Worm (Caenorhabditis elegans) whole organism, L3 larva: ENCODE results near the gene C36H8.1.

Experiments used
- ZK546.5 ChIP-seq: sonication (generic microtip); optimal IDR thresholded peaks from 2 replicates; lab custom pipeline; 2017; ENCODE audit warnings: missing biosample characterization, missing genetic modification characterization
- elt-3 ChIP-seq, 3 experiments: fragments of 150-350 bp in 1 of 3; sonication (generic microtip) in 2 of 3; optimal IDR thresholded peaks; 2 replicates in 2 of 3; 4 replicates in 1 of 3; lab custom pipeline; 2014 to 2017; ENCODE audit warnings: missing biosample characterization in 3 of 3, missing genetic modification characterization in 3 of 3
- fkh-10 ChIP-seq: sonication (generic microtip); optimal IDR thresholded peaks from 2 replicates; lab custom pipeline; 2017; ENCODE audit warnings: missing biosample characterization, missing genetic modification reagents, missing genetic modification characterization
- hmg-11 ChIP-seq: sonication (generic microtip); optimal IDR thresholded peaks from 2 replicates; lab custom pipeline; 2016; ENCODE audit warnings: missing genetic modification characterization, missing compliant biosample characterization
- nhr-23 ChIP-seq: fragments of 150-350 bp; optimal IDR thresholded peaks from 2 replicates; lab custom pipeline; 2014; ENCODE audit warnings: missing biosample characterization, missing genetic modification reagents, missing genetic modification characterization
- pha-4 ChIP-seq: fragments of 150-350 bp; optimal IDR thresholded peaks from 2 replicates; lab custom pipeline; 2014; ENCODE audit warnings: missing biosample characterization, missing genetic modification reagents, missing genetic modification characterization
- unc-39 ChIP-seq: sonication (generic microtip); optimal IDR thresholded peaks from 4 replicates; lab custom pipeline; 2017; ENCODE audit warnings: missing biosample characterization, missing genetic modification characterization

ce11 chrIV:12755641-12756040, 11.0 kb upstream of the C36H8.1 start:
- TF ChIP-seq nhr-23 (tag; lab: Kevin White, UChicago) (no peak), elt-3 (tag; optimal IDR thresholded peaks at IDR 0.05; lab: Kevin White, UChicago) (no peak), pha-4 (tag; lab: Kevin White, UChicago) (no peak), hmg-11 (tag; lab: Kevin White, UChicago) (no peak), fkh-10 (GFP tag; lab: Kevin White, UChicago) (no peak), ZK546.5 (tag; lab: Kevin White, UChicago) (no peak), unc-39 (tag; lab: Kevin White, UChicago) (no peak)
